Worm (Caenorhabditis elegans) whole organism, L3 larva: Measurements from ENCODE around the gene W09H1.1.

ENCODE experiments used
- R02D3.7 ChIP-seq: fragments of 150-350 bp; optimal IDR thresholded peaks from 2 replicates; lab custom pipeline; 2014; ENCODE audit warnings: missing biosample characterization, missing genetic modification characterization
- aly-2 ChIP-seq: fragments of 150-350 bp; optimal IDR thresholded peaks from 2 replicates; lab custom pipeline; 2014; ENCODE audit warnings: missing biosample characterization, missing genetic modification characterization
- ama-1 ChIP-seq: fragments of 150-350 bp; optimal IDR thresholded peaks from 2 replicates; lab custom pipeline; 2018
- ceh-16 ChIP-seq: sonication (generic microtip); optimal IDR thresholded peaks from 2 replicates; lab custom pipeline; 2017; ENCODE audit warnings: missing biosample characterization, missing genetic modification characterization
- ceh-28 ChIP-seq: fragments of 150-350 bp; optimal IDR thresholded peaks from 2 replicates; lab custom pipeline; 2014; ENCODE audit warnings: missing biosample characterization, missing genetic modification reagents, missing genetic modification characterization
- ceh-82 ChIP-seq: fragments of 150-350 bp; optimal IDR thresholded peaks from 2 replicates; lab custom pipeline; 2014; ENCODE audit warnings: missing biosample characterization, missing genetic modification characterization
- ceh-9 ChIP-seq: sonication (generic microtip); optimal IDR thresholded peaks from 2 replicates; lab custom pipeline; 2018; ENCODE audit warnings: missing biosample characterization, missing genetic modification characterization
- daf-12 ChIP-seq: fragments of 150-350 bp; optimal IDR thresholded peaks from 2 replicates; lab custom pipeline; 2014; ENCODE audit warnings: missing biosample characterization, missing genetic modification reagents, missing genetic modification characterization
- egl-5 ChIP-seq: fragments of 150-350 bp; optimal IDR thresholded peaks from 2 replicates; lab custom pipeline; 2017; ENCODE audit warnings: missing biosample characterization, missing genetic modification reagents, missing genetic modification characterization, inconsistent platforms
- elt-1 ChIP-seq: fragments of 150-350 bp; optimal IDR thresholded peaks from 2 replicates; lab custom pipeline; 2014; ENCODE audit warnings: missing biosample characterization, missing genetic modification characterization
- elt-2 ChIP-seq: sonication (generic microtip); optimal IDR thresholded peaks from 2 replicates; lab custom pipeline; 2016; ENCODE audit warnings: missing genetic modification reagents, mild to moderate bottlenecking, missing genetic modification characterization, missing compliant biosample characterization
- eor-1 ChIP-seq, 2 experiments: fragments of 150-350 bp; optimal IDR thresholded peaks; 2 replicates each; lab custom pipeline; 2014 to 2018; ENCODE audit warnings: missing biosample characterization in 2 of 2, missing genetic modification characterization in 2 of 2
- fkh-10 ChIP-seq: sonication (generic microtip); optimal IDR thresholded peaks from 2 replicates; lab custom pipeline; 2017; ENCODE audit warnings: missing biosample characterization, missing genetic modification reagents, missing genetic modification characterization
- fkh-2 ChIP-seq: fragments of 150-350 bp; optimal IDR thresholded peaks from 2 replicates; lab custom pipeline; 2014; ENCODE audit warnings: missing biosample characterization, missing genetic modification reagents, missing genetic modification characterization
- fos-1 ChIP-seq: fragments of 150-350 bp; optimal IDR thresholded peaks from 2 replicates; lab custom pipeline; 2014; ENCODE audit warnings: missing biosample characterization, missing genetic modification characterization
- hmg-11 ChIP-seq: sonication (generic microtip); optimal IDR thresholded peaks from 2 replicates; lab custom pipeline; 2016; ENCODE audit warnings: missing genetic modification characterization, missing compliant biosample characterization
- jun-1 ChIP-seq: fragments of 150-350 bp; optimal IDR thresholded peaks from 2 replicates; lab custom pipeline; 2014; ENCODE audit warnings: missing biosample characterization, missing genetic modification reagents, missing genetic modification characterization
- lin-15B ChIP-seq: fragments of 150-350 bp; optimal IDR thresholded peaks from 2 replicates; lab custom pipeline; 2014; ENCODE audit warnings: missing biosample characterization, missing genetic modification characterization
- lin-39 ChIP-seq: fragments of 150-350 bp; optimal IDR thresholded peaks from 2 replicates; lab custom pipeline; 2018; ENCODE audit warnings: missing biosample characterization, missing genetic modification reagents, missing genetic modification characterization
- lsy-12 ChIP-seq: sonication (generic microtip); optimal IDR thresholded peaks from 2 replicates; lab custom pipeline; 2016; ENCODE audit warnings: mild to moderate bottlenecking, missing genetic modification characterization, missing compliant biosample characterization
- mdl-1 ChIP-seq: fragments of 150-350 bp; optimal IDR thresholded peaks from 2 replicates; lab custom pipeline; 2014; ENCODE audit warnings: missing biosample characterization, missing genetic modification characterization
- nfya-1 ChIP-seq: sonication (generic microtip); optimal IDR thresholded peaks from 2 replicates; lab custom pipeline; 2017; ENCODE audit warnings: missing genetic modification characterization, mild to moderate bottlenecking, missing compliant biosample characterization, antibody characterized with exemption, moderate library complexity; ENCODE audit not compliant: insufficient read depth
- nhr-11 ChIP-seq: fragments of 150-350 bp; optimal IDR thresholded peaks from 2 replicates; lab custom pipeline; 2014; ENCODE audit warnings: missing biosample characterization, missing genetic modification characterization
- nhr-12 ChIP-seq: fragments of 150-350 bp; optimal IDR thresholded peaks from 2 replicates; lab custom pipeline; 2014; ENCODE audit warnings: missing biosample characterization, missing genetic modification characterization
- nhr-23 ChIP-seq: fragments of 150-350 bp; optimal IDR thresholded peaks from 2 replicates; lab custom pipeline; 2014; ENCODE audit warnings: missing biosample characterization, missing genetic modification reagents, missing genetic modification characterization
- nhr-237 ChIP-seq: fragments of 150-350 bp; optimal IDR thresholded peaks from 2 replicates; lab custom pipeline; 2014; ENCODE audit warnings: missing biosample characterization, missing genetic modification characterization
- nhr-28 ChIP-seq: fragments of 150-350 bp; optimal IDR thresholded peaks from 2 replicates; lab custom pipeline; 2014; ENCODE audit warnings: missing biosample characterization, missing genetic modification characterization
- nhr-43 ChIP-seq: sonication (generic microtip); optimal IDR thresholded peaks from 2 replicates; lab custom pipeline; 2016; ENCODE audit warnings: mild to moderate bottlenecking, missing genetic modification characterization, missing compliant biosample characterization; ENCODE audit not compliant: poor library complexity, severe bottlenecking
- nhr-67 ChIP-seq: fragments of 150-350 bp; optimal IDR thresholded peaks from 2 replicates; lab custom pipeline; 2014; ENCODE audit warnings: missing biosample characterization, missing genetic modification characterization
- nhr-77 ChIP-seq: fragments of 150-350 bp; optimal IDR thresholded peaks from 2 replicates; lab custom pipeline; 2014; ENCODE audit warnings: missing biosample characterization, missing genetic modification characterization
- pha-4 ChIP-seq: fragments of 150-350 bp; optimal IDR thresholded peaks from 2 replicates; lab custom pipeline; 2014; ENCODE audit warnings: missing biosample characterization, missing genetic modification reagents, missing genetic modification characterization
- pqm-1 ChIP-seq: fragments of 150-350 bp; optimal IDR thresholded peaks from 2 replicates; lab custom pipeline; 2017; ENCODE audit warnings: missing biosample characterization, missing genetic modification characterization, inconsistent platforms
- sea-2 ChIP-seq: fragments of 150-350 bp; sonication (generic microtip); optimal IDR thresholded peaks from 4 replicates; lab custom pipeline; 2014; ENCODE audit warnings: missing biosample characterization, missing genetic modification reagents, missing genetic modification characterization
- skn-1 ChIP-seq: fragments of 150-350 bp; optimal IDR thresholded peaks from 2 replicates; lab custom pipeline; 2014; ENCODE audit warnings: missing biosample characterization, missing genetic modification characterization
- snpc-4 ChIP-seq: fragments of 150-350 bp; optimal IDR thresholded peaks from 2 replicates; lab custom pipeline; 2014; ENCODE audit warnings: missing biosample characterization, missing genetic modification characterization
- tbx-2 ChIP-seq: sonication (generic microtip); optimal IDR thresholded peaks from 2 replicates; lab custom pipeline; 2016; ENCODE audit warnings: mild to moderate bottlenecking, missing genetic modification characterization, missing compliant biosample characterization
- zag-1 ChIP-seq: fragments of 150-350 bp; optimal IDR thresholded peaks from 2 replicates; lab custom pipeline; 2014; ENCODE audit warnings: missing biosample characterization, missing genetic modification characterization
- ztf-11 ChIP-seq: fragments of 150-350 bp; optimal IDR thresholded peaks from 2 replicates; lab custom pipeline; 2014; ENCODE audit warnings: missing biosample characterization, missing genetic modification characterization

The W09H1.1 gene

ce11 chrII:13188084-13188483, 6.7 kb upstream of the W09H1.1 start:
- TF ChIP-seq lin-39 (tag; lab: Kevin White, UChicago): no peak
- no peak for TF ChIP-seq nhr-67
- no peak for TF ChIP-seq ceh-28 (tag; lab: Kevin White, UChicago)
- no peak for TF ChIP-seq skn-1 (tag; lab: Kevin White, UChicago)
- TF ChIP-seq ceh-16: no peak
- TF ChIP-seq nfya-1 (tag; lab: Kevin White, UChicago): no peak
- TF ChIP-seq ceh-82 (tag; lab: Kevin White, UChicago): no peak
- no peak for TF ChIP-seq nhr-77 (tag; lab: Kevin White, UChicago)
- TF ChIP-seq daf-12 (tag; lab: Kevin White, UChicago): no peak
- TF ChIP-seq nhr-12 (tag; lab: Kevin White, UChicago): no peak
- no peak for TF ChIP-seq ama-1
- TF ChIP-seq elt-2 (tag; lab: Kevin White, UChicago): no peak
- no peak for TF ChIP-seq hmg-11 (tag; lab: Kevin White, UChicago)
- TF ChIP-seq fkh-10: no peak
- TF ChIP-seq ztf-11 (tag; lab: Kevin White, UChicago): no peak
- TF ChIP-seq eor-1 (tag; optimal IDR thresholded peaks at IDR 0.05; lab: Kevin White, UChicago): no peak
- TF ChIP-seq pha-4 (tag; lab: Kevin White, UChicago): no peak
- no peak for TF ChIP-seq sea-2 (GFP tag; lab: Kevin White, UChicago)

- TF ChIP-seq R02D3.7 (tag; lab: Kevin White, UChicago): peak; percentile 91
- TF ChIP-seq ama-1: no peak
- peak; percentile 12 for TF ChIP-seq pqm-1 (tag; lab: Kevin White, UChicago)
- TF ChIP-seq fos-1 (tag; lab: Kevin White, UChicago): no peak
- no peak for TF ChIP-seq elt-1 (tag; lab: Kevin White, UChicago)
- peak; percentile 70 for TF ChIP-seq hmg-11 (tag; lab: Kevin White, UChicago)
- no peak for TF ChIP-seq ztf-11 (tag; lab: Kevin White, UChicago)
- TF ChIP-seq fkh-2 (tag; lab: Kevin White, UChicago): no peak
- TF ChIP-seq pha-4 (tag; lab: Kevin White, UChicago): peak; percentile 65
- TF ChIP-seq nhr-23 (tag; lab: Kevin White, UChicago): peak; percentile 26
- no peak for TF ChIP-seq ceh-16
- TF ChIP-seq skn-1 (tag; lab: Kevin White, UChicago): peak; percentile 3
- no peak for TF ChIP-seq egl-5 (tag; lab: Kevin White, UChicago)
- TF ChIP-seq jun-1 (tag; lab: Kevin White, UChicago): no peak
- TF ChIP-seq nhr-12 (tag; lab: Kevin White, UChicago): no peak
- no peak for TF ChIP-seq lsy-12
- no peak for TF ChIP-seq ceh-9 (tag; lab: Kevin White, UChicago)
- TF ChIP-seq nhr-11: no peak
- no peak for TF ChIP-seq aly-2
- no peak for TF ChIP-seq daf-12 (tag; lab: Kevin White, UChicago)
- no peak for TF ChIP-seq fkh-10
- TF ChIP-seq nfya-1 (tag; lab: Kevin White, UChicago): peak; percentile 37
- TF ChIP-seq nhr-43 (tag; lab: Kevin White, UChicago): no peak
- no peak for TF ChIP-seq nhr-237 (tag; lab: Kevin White, UChicago)
- no peak for TF ChIP-seq eor-1 (tag; optimal IDR thresholded peaks at IDR 0.05; lab: Kevin White, UChicago)
- TF ChIP-seq nhr-28 (tag; lab: Kevin White, UChicago): no peak
- TF ChIP-seq ceh-28 (tag; lab: Kevin White, UChicago): no peak
- TF ChIP-seq lin-15B: peak; percentile 39
- TF ChIP-seq tbx-2: no peak
- TF ChIP-seq snpc-4: no peak
- TF ChIP-seq sea-2 (GFP tag; lab: Kevin White, UChicago): no peak
- no peak for TF ChIP-seq lin-39 (tag; lab: Kevin White, UChicago)
- TF ChIP-seq mdl-1 (tag; lab: Kevin White, UChicago): no peak
Observed at ce11 chrII:13187188-13187587, 5.8 kb upstream of the W09H1.1 start, which contains the start of gene mecr-1. mecr-1 (minus strand) TSS chrII:13187314.

ce11 chrII:13184129-13184528, 2.8 kb upstream of the W09H1.1 start, which contains the start of gene W09H1.3:
W09H1.3 (plus strand) TSS chrII:13184429.
- TF ChIP-seq elt-1 (tag; lab: Kevin White, UChicago): no peak

ce11 chrII:13183228-13183755, 1.9 kb upstream of the W09H1.1 start, which contains the start of the genes W09H1.4 and his-73:
W09H1.4 (plus strand) TSS chrII:13183528.
his-73 (plus strand) TSS chrII:13183705.
- no peak for TF ChIP-seq nhr-43 (tag; lab: Kevin White, UChicago)
- TF ChIP-seq nhr-77 (tag; lab: Kevin White, UChicago): no peak
- no peak for TF ChIP-seq nfya-1 (tag; lab: Kevin White, UChicago)
- no peak for TF ChIP-seq nhr-237 (tag; lab: Kevin White, UChicago)
- TF ChIP-seq sea-2 (GFP tag; lab: Kevin White, UChicago): no peak
- TF ChIP-seq ceh-9 (tag; lab: Kevin White, UChicago): no peak
- TF ChIP-seq fkh-10: no peak
- no peak for TF ChIP-seq ztf-11 (tag; lab: Kevin White, UChicago)
- TF ChIP-seq skn-1 (tag; lab: Kevin White, UChicago): no peak
- no peak for TF ChIP-seq zag-1 (tag; lab: Kevin White, UChicago)
